Worm (Caenorhabditis elegans): ENCODE data around the gene acbp-5.

- TF ChIP-seq ztf-11 (tag; optimal IDR thresholded peaks at IDR 0.05): no peak
- no peak for TF ChIP-seq attf-4 (tag; optimal IDR thresholded peaks at IDR 0.05)
- TF ChIP-seq jun-1 (tag; optimal IDR thresholded peaks at IDR 0.05): no peak
- no peak for TF ChIP-seq dpl-1 (GFP tag; optimal IDR thresholded peaks at IDR 0.05)
- TF ChIP-seq nhr-11 (tag; optimal IDR thresholded peaks at IDR 0.05): no peak
- TF ChIP-seq lin-39 (tag; optimal IDR thresholded peaks at IDR 0.05): no peak
- no peak for TF ChIP-seq nhr-48 (tag; optimal IDR thresholded peaks at IDR 0.05)
- no peak for TF ChIP-seq lin-13 (GFP tag; optimal IDR thresholded peaks at IDR 0.05)
- no peak for TF ChIP-seq fkh-10 (GFP tag; optimal IDR thresholded peaks at IDR 0.05)
- TF ChIP-seq spr-1 (tag; optimal IDR thresholded peaks at IDR 0.05): no peak
Observed at ce11 chrIII:13651414-13651813, 9.9 kb upstream of the acbp-5 start.
